Worm (Caenorhabditis elegans): Measurements from ENCODE around the gene T26H8.5.

DNA sequence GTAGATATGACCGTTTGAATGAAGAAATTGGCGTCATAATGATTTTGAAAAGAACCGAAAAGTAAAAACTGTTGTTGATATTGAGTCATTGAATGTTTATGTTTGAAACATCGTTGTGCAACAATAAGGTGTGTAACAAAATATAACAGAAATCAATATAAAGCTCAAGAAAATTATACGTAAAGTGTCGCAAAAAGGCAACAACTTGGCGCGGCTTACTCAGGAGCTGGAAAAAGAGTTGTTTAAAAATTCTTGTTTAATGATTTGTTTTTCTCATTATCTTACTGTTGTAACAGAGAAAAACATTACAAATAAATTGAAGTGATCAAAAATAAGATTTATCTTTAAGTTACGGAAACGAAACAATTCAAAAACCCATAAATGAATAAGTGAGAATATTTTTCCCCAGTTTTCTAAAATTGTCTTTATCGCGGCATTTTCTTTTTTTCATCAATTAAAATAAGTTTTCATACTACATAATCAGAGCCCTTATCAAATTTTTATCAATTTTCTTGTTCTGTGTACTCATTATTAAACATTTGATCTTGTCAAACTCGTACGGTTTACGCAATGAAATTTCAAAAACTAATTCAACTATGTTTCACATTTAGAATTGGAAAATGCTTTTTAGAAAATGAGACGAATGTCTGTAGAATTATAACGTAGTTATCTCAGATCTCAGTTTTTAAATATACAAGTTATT lies 22.5 kb upstream of the T26H8.5 start, which contains the start of gene ZK1037.6:
- TF ChIP-seq unc-86 (tag; optimal IDR thresholded peaks at IDR 0.05): no peak
- TF ChIP-seq K02D7.2 (tag; optimal IDR thresholded peaks at IDR 0.05): no peak
- no peak for TF ChIP-seq odd-2 (tag; optimal IDR thresholded peaks at IDR 0.05)
- no peak for TF ChIP-seq sox-2 (GFP tag; IDR thresholded peaks at IDR 0.05)
- no peak for TF ChIP-seq npax-4 (tag; optimal IDR thresholded peaks at IDR 0.05)
- no peak for TF ChIP-seq pat-9 (tag; optimal IDR thresholded peaks at IDR 0.05)
- TF ChIP-seq ceh-9 (tag; optimal IDR thresholded peaks at IDR 0.05): no peak
- no peak for TF ChIP-seq pha-2 (tag; optimal IDR thresholded peaks at IDR 0.05)
- no peak for TF ChIP-seq tbx-2 (tag; optimal IDR thresholded peaks at IDR 0.05)
- no peak for TF ChIP-seq nhr-11 (tag; optimal IDR thresholded peaks at IDR 0.05)
- TF ChIP-seq sox-4 (tag; optimal IDR thresholded peaks at IDR 0.05): no peak
- TF ChIP-seq lim-6 (tag; optimal IDR thresholded peaks at IDR 0.05): no peak
- no peak for TF ChIP-seq elt-2 (tag; optimal IDR thresholded peaks at IDR 0.05)

Data from whole organism, late embryonic.